Worm (Caenorhabditis elegans): Measurements from ENCODE around the gene F47E1.20.
A peak's percentile ranks its signal among the peaks of the same experiment; 100 is the strongest.

F47E1.20 gene

DNA sequence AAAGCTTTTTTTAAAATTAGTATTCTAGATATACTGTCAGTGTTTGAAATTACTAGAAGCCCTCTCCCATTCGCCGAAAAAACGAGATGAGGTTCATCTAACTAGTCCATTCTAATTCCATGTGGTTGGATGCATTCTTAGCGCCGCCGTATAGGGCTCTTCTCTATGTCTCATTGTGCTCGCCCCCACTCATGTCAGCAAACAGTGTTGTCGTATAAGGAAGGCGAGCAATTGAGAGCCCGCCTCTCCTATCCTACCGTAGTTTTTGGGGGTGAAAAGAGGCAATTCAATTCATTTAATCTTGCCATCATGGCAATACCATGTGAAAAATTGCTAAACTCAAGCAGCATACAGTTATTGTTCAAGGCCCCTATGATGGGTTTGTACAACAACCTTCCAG lies at the start of gene F47E1.20:
Gene F47E1.20, plus strand, starts transcription at position 301 of the 400 bp plus-strand sequence.
- TF ChIP-seq scrt-1 (GFP tag; IDR thresholded peaks at IDR 0.05), result no peak
- TF ChIP-seq flt-1 (GFP tag; IDR thresholded peaks at IDR 0.05), result no peak
- TF ChIP-seq tbx-37 (GFP tag; conservative IDR thresholded peaks at IDR 0.05), result no peak
- TF ChIP-seq F13C5.2 (tag; optimal IDR thresholded peaks at IDR 0.05), result no peak

DNA sequence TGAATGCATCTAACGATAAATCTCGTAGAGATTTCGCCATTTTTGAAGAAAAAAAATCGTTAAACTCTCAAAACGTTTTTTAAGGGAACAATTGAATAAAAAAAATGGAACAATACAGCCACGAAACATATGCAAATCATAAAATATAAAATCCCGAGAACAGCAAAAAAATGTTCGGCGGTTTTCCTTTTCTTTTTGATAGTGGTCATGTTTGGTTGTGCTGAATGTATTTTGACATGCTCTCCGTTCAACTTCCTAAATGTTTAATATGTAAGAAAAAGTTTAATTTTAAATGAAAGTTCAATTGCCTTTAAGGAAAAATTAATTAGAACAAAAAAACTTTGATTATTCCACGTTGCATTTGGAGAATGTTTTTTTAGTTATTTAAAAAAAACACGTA lies 38.3 kb upstream of the F47E1.20 start, which contains the start of gene C24A3.9:
Gene C24A3.9, minus strand, starts transcription at position 101 of the 400 bp plus-strand sequence.
- no peak for TF ChIP-seq sea-1 (GFP tag; conservative IDR thresholded peaks at IDR 0.05)
- TF ChIP-seq ets-7 (tag; optimal IDR thresholded peaks at IDR 0.05), result no peak
- no peak for TF ChIP-seq hmbx-1 (tag; optimal IDR thresholded peaks at IDR 0.05)
- no peak for TF ChIP-seq tbx-11 (GFP tag; IDR thresholded peaks at IDR 0.05)
- TF ChIP-seq flt-1 (GFP tag; IDR thresholded peaks at IDR 0.05), result no peak
- no peak for TF ChIP-seq B0310.2 (tag; optimal IDR thresholded peaks at IDR 0.05)
- no peak for TF ChIP-seq scrt-1 (GFP tag; IDR thresholded peaks at IDR 0.05)
- no peak for TF ChIP-seq pes-1 (GFP tag; IDR thresholded peaks at IDR 0.05)
- TF ChIP-seq tra-4 (tag; optimal IDR thresholded peaks at IDR 0.05), result no peak
- TF ChIP-seq ceh-13 (GFP tag; optimal IDR thresholded peaks at IDR 0.05), result no peak
- no peak for TF ChIP-seq tbx-37 (GFP tag; conservative IDR thresholded peaks at IDR 0.05)

DNA sequence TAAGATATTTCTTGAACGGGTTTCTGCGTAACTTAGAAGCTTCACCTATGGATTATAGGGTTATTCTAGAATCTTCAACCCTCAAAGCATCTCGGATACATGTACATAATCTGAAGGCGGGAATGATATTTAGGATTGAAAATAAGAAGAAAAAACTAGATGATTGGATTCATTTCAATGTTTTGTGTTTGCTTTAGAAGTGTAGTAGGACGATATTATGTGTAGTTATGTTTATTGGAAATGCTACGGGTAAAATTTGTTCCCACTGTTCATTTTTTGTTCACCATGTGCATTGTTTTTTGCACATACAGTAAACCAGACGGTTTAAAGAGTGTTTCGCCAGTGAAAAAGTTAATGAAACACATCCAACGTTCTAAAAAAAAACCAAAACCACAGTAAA lies 37.3 kb upstream of the F47E1.20 start:
- TF ChIP-seq F13C5.2 (tag; optimal IDR thresholded peaks at IDR 0.05) (no peak), hnd-1 (tag; optimal IDR thresholded peaks at IDR 0.05) (no peak), hmg-4 (GFP tag; optimal IDR thresholded peaks at IDR 0.05) (no peak), ceh-13 (GFP tag; optimal IDR thresholded peaks at IDR 0.05) (no peak), tbx-37 (GFP tag; conservative IDR thresholded peaks at IDR 0.05) (no peak), sea-1 (GFP tag; conservative IDR thresholded peaks at IDR 0.05) (no peak), ceh-36 (tag; optimal IDR thresholded peaks at IDR 0.05) (no peak), tbx-11 (GFP tag; IDR thresholded peaks at IDR 0.05) (no peak)

- TF ChIP-seq hnd-1 (tag; optimal IDR thresholded peaks at IDR 0.05) (no peak), aly-1 (tag; optimal IDR thresholded peaks at IDR 0.05) (no peak), ama-1 (optimal IDR thresholded peaks at IDR 0.05) (no peak), hmg-4 (GFP tag; optimal IDR thresholded peaks at IDR 0.05) (no peak), sea-1 (GFP tag; conservative IDR thresholded peaks at IDR 0.05) (no peak), flt-1 (GFP tag; IDR thresholded peaks at IDR 0.05) (no peak), scrt-1 (GFP tag; IDR thresholded peaks at IDR 0.05) (no peak), F13C5.2 (tag; optimal IDR thresholded peaks at IDR 0.05) (no peak), hmbx-1 (tag; optimal IDR thresholded peaks at IDR 0.05) (no peak), tbx-11 (GFP tag; IDR thresholded peaks at IDR 0.05) (no peak), pes-1 (GFP tag; IDR thresholded peaks at IDR 0.05) (no peak), ets-7 (tag; optimal IDR thresholded peaks at IDR 0.05) (no peak), B0310.2 (tag; optimal IDR thresholded peaks at IDR 0.05) (no peak), ceh-36 (tag; optimal IDR thresholded peaks at IDR 0.05) (no peak), tra-4 (tag; optimal IDR thresholded peaks at IDR 0.05) (no peak), ceh-13 (GFP tag; optimal IDR thresholded peaks at IDR 0.05) (no peak), tbx-37 (GFP tag; conservative IDR thresholded peaks at IDR 0.05) (no peak)
Observed at ce11 chrX:9014451-9014850, 34.3 kb upstream of the F47E1.20 start.

ce11 chrX:9015420-9015819 lies 33.3 kb upstream of the F47E1.20 start, which contains the start of gene T25B6.4:
TSS of gene T25B6.4 (plus strand) at chrX:9015720.
- no peak for TF ChIP-seq scrt-1 (GFP tag; IDR thresholded peaks at IDR 0.05)
- TF ChIP-seq tbx-11 (GFP tag; IDR thresholded peaks at IDR 0.05), result no peak
- no peak for TF ChIP-seq ets-7 (tag; optimal IDR thresholded peaks at IDR 0.05)
- no peak for TF ChIP-seq tbx-37 (GFP tag; conservative IDR thresholded peaks at IDR 0.05)
- TF ChIP-seq hnd-1 (tag; optimal IDR thresholded peaks at IDR 0.05), result no peak

DNA sequence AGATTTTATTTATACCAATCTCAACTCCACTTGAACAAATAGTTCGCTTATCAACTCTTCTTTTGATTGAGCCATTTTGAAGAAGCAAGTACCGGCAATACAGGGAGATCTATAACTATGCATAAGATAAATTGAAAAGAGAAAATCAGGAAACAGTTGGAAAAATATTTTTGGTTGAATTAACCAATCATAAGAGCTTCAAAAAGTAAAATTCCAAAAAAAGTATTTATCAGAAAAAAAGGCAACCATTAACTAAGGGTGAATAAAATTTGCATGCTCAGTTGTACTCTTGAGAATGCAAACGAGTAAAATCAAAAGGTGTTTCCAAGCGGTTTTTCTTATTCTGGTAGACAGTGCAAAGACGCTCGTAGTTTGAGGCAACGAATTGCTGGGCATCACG lies 27.1 kb upstream of the F47E1.20 start, which contains the start of gene T25B6.5:
Gene T25B6.5, minus strand, starts transcription at position 101 of the 400 bp plus-strand sequence.
- TF ChIP-seq hmbx-1 (tag; optimal IDR thresholded peaks at IDR 0.05) (no peak), sea-1 (GFP tag; conservative IDR thresholded peaks at IDR 0.05) (no peak), ceh-13 (GFP tag; optimal IDR thresholded peaks at IDR 0.05) (no peak), tra-4 (tag; optimal IDR thresholded peaks at IDR 0.05) (no peak), ets-7 (tag; optimal IDR thresholded peaks at IDR 0.05) (no peak), F13C5.2 (tag; optimal IDR thresholded peaks at IDR 0.05) (no peak), ama-1 (optimal IDR thresholded peaks at IDR 0.05) (no peak), tbx-11 (GFP tag; IDR thresholded peaks at IDR 0.05) (no peak)

DNA sequence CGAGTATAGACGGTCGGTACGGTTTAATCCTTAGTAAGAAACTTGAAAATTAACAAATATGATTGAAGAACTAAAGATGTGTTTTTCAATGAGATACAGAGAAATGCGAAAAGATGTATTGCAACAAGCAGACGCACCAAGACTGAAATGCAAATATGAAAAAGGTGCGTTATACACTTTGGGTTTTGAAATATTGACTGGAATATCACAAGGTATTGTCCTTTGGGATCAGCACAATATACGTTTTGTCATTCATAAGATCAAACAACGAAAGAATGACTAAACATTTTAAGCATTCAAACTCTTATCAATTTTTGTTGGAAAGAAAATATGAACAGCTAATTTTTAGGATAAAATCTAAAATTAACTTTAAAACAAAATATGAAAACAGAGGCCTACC lies 26.0 kb upstream of the F47E1.20 start, which contains the start of gene T25B6.6:
Gene T25B6.6, minus strand, starts transcription at position 101 of the 400 bp plus-strand sequence.
- TF ChIP-seq tra-4 (tag; optimal IDR thresholded peaks at IDR 0.05) (no peak), B0310.2 (tag; optimal IDR thresholded peaks at IDR 0.05) (no peak), pes-1 (GFP tag; IDR thresholded peaks at IDR 0.05) (no peak)

ce11 chrX:9023816-9024215 lies 24.9 kb upstream of the F47E1.20 start:
- TF ChIP-seq hmbx-1 (tag; optimal IDR thresholded peaks at IDR 0.05) (no peak), scrt-1 (GFP tag; IDR thresholded peaks at IDR 0.05) (no peak), aly-1 (tag; optimal IDR thresholded peaks at IDR 0.05) (no peak), ceh-36 (tag; optimal IDR thresholded peaks at IDR 0.05) (no peak), tbx-11 (GFP tag; IDR thresholded peaks at IDR 0.05) (no peak), tra-4 (tag; optimal IDR thresholded peaks at IDR 0.05) (no peak), tbx-37 (GFP tag; conservative IDR thresholded peaks at IDR 0.05) (no peak), B0310.2 (tag; optimal IDR thresholded peaks at IDR 0.05) (no peak), ets-7 (tag; optimal IDR thresholded peaks at IDR 0.05) (no peak), hnd-1 (tag; optimal IDR thresholded peaks at IDR 0.05) (no peak), sea-1 (GFP tag; conservative IDR thresholded peaks at IDR 0.05) (no peak)

- peak; percentile 41 for TF ChIP-seq hnd-1 (tag; optimal IDR thresholded peaks at IDR 0.05)
- TF ChIP-seq scrt-1 (GFP tag; IDR thresholded peaks at IDR 0.05), result no peak
- no peak for TF ChIP-seq aly-1 (tag; optimal IDR thresholded peaks at IDR 0.05)
- TF ChIP-seq tra-4 (tag; optimal IDR thresholded peaks at IDR 0.05), result peak; percentile 18
- no peak for TF ChIP-seq ceh-13 (GFP tag; optimal IDR thresholded peaks at IDR 0.05)
- peak; percentile 51; the same call in 1 of the 2 replicates for TF ChIP-seq tbx-37 (GFP tag; conservative IDR thresholded peaks at IDR 0.05)
- no peak; the same call in none of the 2 replicates for TF ChIP-seq flt-1 (GFP tag; IDR thresholded peaks at IDR 0.05)
- TF ChIP-seq ceh-36 (tag; optimal IDR thresholded peaks at IDR 0.05), result no peak
- no peak for TF ChIP-seq hmbx-1 (tag; optimal IDR thresholded peaks at IDR 0.05)
- no peak for TF ChIP-seq F13C5.2 (tag; optimal IDR thresholded peaks at IDR 0.05)
- TF ChIP-seq sea-1 (GFP tag; conservative IDR thresholded peaks at IDR 0.05), result no peak
- 0 out of 2 replicates have a peak, but pooled peaks have one; percentile 49 for TF ChIP-seq tbx-11 (GFP tag; IDR thresholded peaks at IDR 0.05)
- no peak for TF ChIP-seq hmg-4 (GFP tag; optimal IDR thresholded peaks at IDR 0.05)
- no peak for TF ChIP-seq B0310.2 (tag; optimal IDR thresholded peaks at IDR 0.05)
- TF ChIP-seq ama-1 (optimal IDR thresholded peaks at IDR 0.05), result no peak
Observed at ce11 chrX:9024270-9024669, 24.5 kb upstream of the F47E1.20 start.
